Worm (Caenorhabditis elegans): ENCODE data around the gene K07H8.7.

The K07H8.7 gene

DNA sequence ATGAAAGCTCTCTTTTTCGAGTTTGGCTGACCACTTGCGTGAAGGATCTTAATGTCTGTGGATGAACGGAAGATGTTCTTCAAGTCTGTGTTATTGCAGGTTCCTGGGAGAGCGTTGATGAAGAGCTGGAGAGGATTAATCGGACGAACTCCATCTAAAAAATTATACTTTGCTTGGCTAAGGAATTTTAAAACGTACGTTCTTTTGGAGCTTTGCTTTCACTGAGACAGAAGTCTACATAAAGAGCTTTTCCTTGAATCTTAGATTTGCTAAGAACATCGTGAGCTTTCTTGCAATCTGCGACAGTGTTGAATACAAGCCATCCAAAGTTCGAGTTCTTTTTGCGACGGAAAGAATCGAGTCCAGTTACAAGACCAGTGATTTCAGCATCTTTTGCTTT, 27.5 kb upstream of the K07H8.7 start (continued):
- TF ChIP-seq fos-1 (tag; optimal IDR thresholded peaks at IDR 0.05): no peak

DNA sequence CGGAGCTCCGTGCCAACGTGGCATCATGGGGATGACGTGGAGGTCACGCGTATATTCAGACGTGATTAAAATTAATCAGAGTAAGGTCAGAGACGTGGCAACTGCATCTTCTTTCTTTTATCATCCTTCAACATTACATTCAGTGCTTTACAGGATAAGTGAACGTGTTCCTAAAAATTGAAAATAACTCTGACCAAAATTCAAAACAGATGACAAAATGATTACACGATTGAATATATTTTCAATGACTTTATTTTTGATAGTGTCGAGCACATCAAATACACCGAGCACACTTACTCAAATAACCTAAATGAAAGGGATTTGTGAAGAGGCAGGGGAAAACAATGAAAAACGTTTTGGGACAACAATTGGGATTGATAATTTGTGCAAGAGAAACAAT, 26.5 kb upstream of the K07H8.7 start, which contains the start of gene K07H8.9:
K07H8.9 (minus strand) TSS at position 125 of the 400 bp plus-strand sequence.
- TF ChIP-seq ztf-4 (tag; optimal IDR thresholded peaks at IDR 0.05): no peak
- no peak for TF ChIP-seq unc-62 (GFP tag; optimal IDR thresholded peaks at IDR 0.05)

DNA sequence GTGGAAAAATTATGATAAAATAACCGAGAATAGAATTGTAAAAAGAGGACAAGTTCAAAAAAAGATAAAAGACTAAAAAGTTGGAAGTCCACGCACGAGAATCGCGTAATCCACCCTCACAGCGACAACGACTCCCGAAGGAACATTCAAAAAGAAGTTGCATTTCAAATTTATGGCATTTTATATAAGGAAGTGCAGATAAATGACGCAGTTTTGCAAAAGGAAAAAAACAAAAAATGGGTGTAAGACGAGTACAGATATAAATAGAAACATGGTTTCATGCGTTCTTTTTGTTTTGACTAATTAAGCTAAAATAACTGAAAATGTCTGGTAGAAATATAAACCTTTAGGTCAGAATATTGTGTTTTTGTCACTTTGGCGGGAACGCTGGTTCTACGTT, 23.4 kb upstream of the K07H8.7 start:
- no peak for TF ChIP-seq hlh-17 (GFP tag; optimal IDR thresholded peaks at IDR 0.05; ENCODE audit: borderline replicate concordance)
- no peak for TF ChIP-seq Y116A8C.19 (tag; optimal IDR thresholded peaks at IDR 0.05; ENCODE audit: borderline replicate concordance)
- no peak for TF ChIP-seq tlp-1 (tag; optimal IDR thresholded peaks at IDR 0.05)
- TF ChIP-seq sup-37 (GFP tag; optimal IDR thresholded peaks at IDR 0.05): no peak
- TF ChIP-seq hlh-4 (tag; optimal IDR thresholded peaks at IDR 0.05): no peak
- TF ChIP-seq nhr-85 (tag): no peak
- TF ChIP-seq fkh-8 (tag; optimal IDR thresholded peaks at IDR 0.05): no peak
- no peak for TF ChIP-seq ceh-88 (GFP tag; IDR thresholded peaks at IDR 0.05)
- no peak for TF ChIP-seq ceh-90 (tag; optimal IDR thresholded peaks at IDR 0.05)
- no peak for TF ChIP-seq elt-2 (tag; optimal IDR thresholded peaks at IDR 0.05)
- TF ChIP-seq C34B4.2 (tag; optimal IDR thresholded peaks at IDR 0.05): no peak
- TF ChIP-seq skn-1 (tag; optimal IDR thresholded peaks at IDR 0.05): no peak
- no peak for TF ChIP-seq nhr-28 (tag; optimal IDR thresholded peaks at IDR 0.05)
- TF ChIP-seq efl-1 (optimal IDR thresholded peaks at IDR 0.05): no peak
- TF ChIP-seq efl-1 (GFP tag; optimal IDR thresholded peaks at IDR 0.05 in 1 of 2): no peak

DNA sequence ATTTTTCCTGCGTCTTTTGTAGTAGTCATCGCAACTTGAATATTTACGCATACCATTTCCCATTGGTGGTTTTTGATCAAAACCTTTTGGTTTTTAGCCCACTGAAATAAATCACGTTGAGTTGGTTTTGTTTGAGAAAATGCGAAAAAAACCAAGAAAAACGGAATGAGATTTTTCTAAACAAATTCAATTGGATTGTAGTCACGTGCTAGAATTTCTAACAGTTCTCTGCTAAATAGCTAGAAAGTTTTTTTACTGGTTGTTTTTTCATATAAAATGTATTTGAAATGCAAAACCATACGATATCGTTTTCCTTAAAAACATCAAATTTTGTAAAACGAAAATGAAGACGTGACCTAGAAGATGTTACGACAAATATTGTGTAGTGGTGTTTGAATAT, 16.8 kb upstream of the K07H8.7 start, which contains the start of gene K07H8.12:
K07H8.12 (minus strand) TSS at position 101 of the 400 bp plus-strand sequence.
- TF ChIP-seq tbx-2 (tag; optimal IDR thresholded peaks at IDR 0.05): no peak
- no peak for TF ChIP-seq C16A3.4 (tag; optimal IDR thresholded peaks at IDR 0.05)
- no peak for TF ChIP-seq nhr-28 (tag; optimal IDR thresholded peaks at IDR 0.05)

DNA sequence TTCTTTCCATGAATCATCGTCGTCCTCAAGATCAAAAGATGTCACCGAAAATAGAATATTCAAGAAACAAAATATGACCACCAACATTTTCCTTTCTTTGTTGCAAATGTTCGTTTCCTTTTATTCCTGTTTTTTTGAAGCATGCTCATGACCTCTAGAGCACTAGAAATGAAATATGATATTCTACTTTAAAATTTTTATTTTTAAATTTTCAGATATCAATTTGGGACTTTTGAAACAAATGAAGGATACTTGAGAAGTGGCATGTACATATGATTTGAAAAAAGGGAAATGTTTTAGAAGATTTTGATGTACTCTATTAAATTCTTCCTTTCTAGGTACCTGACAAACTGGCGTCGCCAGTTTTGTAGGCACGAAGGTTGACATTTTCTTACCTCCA, 15.4 kb upstream of the K07H8.7 start, which contains the start of gene K07H8.11:
K07H8.11 (minus strand) TSS at position 101 of the 400 bp plus-strand sequence.
- TF ChIP-seq jun-1 (tag; optimal IDR thresholded peaks at IDR 0.05): no peak
- TF ChIP-seq aly-2 (tag; optimal IDR thresholded peaks at IDR 0.05): no peak
- TF ChIP-seq ceh-63 (GFP tag; optimal IDR thresholded peaks at IDR 0.05): no peak

DNA sequence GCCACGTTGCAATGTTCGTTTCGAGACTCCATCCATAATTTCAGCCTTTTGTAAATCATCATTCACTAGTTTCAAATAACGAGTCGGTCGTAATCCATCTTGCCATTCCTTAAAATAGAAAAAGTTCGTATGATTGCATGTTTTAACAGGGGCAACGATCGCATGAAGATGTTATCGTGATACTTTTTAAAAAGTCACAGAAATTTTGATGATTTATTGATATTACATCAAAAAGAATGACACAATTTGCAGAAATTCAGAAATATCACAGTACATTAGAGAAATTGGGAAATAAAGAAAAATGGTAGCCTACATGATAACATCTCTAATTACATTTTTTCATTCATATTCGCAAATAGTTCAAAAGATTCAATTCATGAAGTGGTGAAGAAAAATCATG, 13.5 kb upstream of the K07H8.7 start:
- TF ChIP-seq irx-1 (tag; optimal IDR thresholded peaks at IDR 0.05) (no peak), nhr-85 (tag) (peak; percentile 51)

DNA sequence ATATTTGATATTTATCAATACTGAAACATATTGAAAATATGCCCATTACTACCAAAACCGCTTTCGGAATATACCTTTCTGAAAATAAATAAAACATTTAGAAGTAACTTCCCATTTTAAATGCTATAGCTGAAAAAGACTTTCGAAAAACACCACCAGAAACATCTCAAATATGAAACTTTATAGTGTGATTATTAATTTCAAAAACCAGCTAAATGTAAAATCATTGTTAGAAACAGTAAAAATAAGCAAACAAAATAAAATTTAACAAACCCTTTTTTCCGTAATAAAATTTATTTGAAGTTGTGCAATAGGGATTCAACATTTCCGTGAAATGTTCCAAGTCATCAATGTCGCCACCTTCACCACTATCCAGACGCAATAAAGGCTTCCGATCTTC, 8.2 kb upstream of the K07H8.7 start, which contains the start of the genes K07H8.5 and K07H8.8:
K07H8.5 (plus strand) TSS at position 301 of the 400 bp plus-strand sequence.
K07H8.8 (minus strand) TSS at position 389 of the 400 bp plus-strand sequence.
- no peak for TF ChIP-seq hlh-17 (GFP tag; optimal IDR thresholded peaks at IDR 0.05; ENCODE audit: borderline replicate concordance)
- TF ChIP-seq snpc-4 (tag; optimal IDR thresholded peaks at IDR 0.05): no peak
- no peak for TF ChIP-seq ces-1 (GFP tag; optimal IDR thresholded peaks at IDR 0.05)
- TF ChIP-seq lin-14 (GFP tag; optimal IDR thresholded peaks at IDR 0.05): no peak
- no peak for TF ChIP-seq unc-30 (tag; optimal IDR thresholded peaks at IDR 0.05)
- no peak for TF ChIP-seq F16B12.6 (tag; optimal IDR thresholded peaks at IDR 0.05)
- TF ChIP-seq jun-1 (tag; optimal IDR thresholded peaks at IDR 0.05): no peak
- TF ChIP-seq swsn-7 (tag; optimal IDR thresholded peaks at IDR 0.05): no peak
- no peak for TF ChIP-seq nhr-19 (GFP tag; conservative IDR thresholded peaks at IDR 0.05)
- TF ChIP-seq nhr-71 (tag; optimal IDR thresholded peaks at IDR 0.05): no peak
- TF ChIP-seq lin-13 (GFP tag; optimal IDR thresholded peaks at IDR 0.05): no peak
- no peak for TF ChIP-seq skn-1 (tag; optimal IDR thresholded peaks at IDR 0.05)
- TF ChIP-seq egl-27 (tag; optimal IDR thresholded peaks at IDR 0.05): no peak
- TF ChIP-seq irx-1 (tag; optimal IDR thresholded peaks at IDR 0.05): no peak
- no peak for TF ChIP-seq aha-1 (tag; optimal IDR thresholded peaks at IDR 0.05)
- TF ChIP-seq nhr-11 (tag; optimal IDR thresholded peaks at IDR 0.05): no peak
- no peak for TF ChIP-seq nhr-237 (tag; optimal IDR thresholded peaks at IDR 0.05)
- TF ChIP-seq unc-130 (tag; optimal IDR thresholded peaks at IDR 0.05): no peak
